Worm (Caenorhabditis elegans) whole organism, late embryonic: ENCODE data around the gene cids-1.

ENCODE experiments used
- Y22D7AL.16 ChIP-seq: sonication (generic microtip); optimal IDR thresholded peaks from 2 replicates; lab custom pipeline; 2016; ENCODE audit warnings: missing genetic modification characterization, missing compliant biosample characterization
- ama-1 ChIP-seq: fragments of 150-350 bp; optimal IDR thresholded peaks from 2 replicates; lab custom pipeline; 2014
- ceh-18 ChIP-seq: sonication (generic microtip); optimal IDR thresholded peaks from 2 replicates; lab custom pipeline; 2016; ENCODE audit warnings: missing genetic modification characterization, missing compliant biosample characterization
- ceh-22 ChIP-seq: sonication (generic microtip); optimal IDR thresholded peaks from 2 replicates; lab custom pipeline; 2017; ENCODE audit warnings: missing biosample characterization, missing genetic modification characterization
- ceh-24 ChIP-seq: sonication (generic microtip); optimal IDR thresholded peaks from 2 replicates; lab custom pipeline; 2016; ENCODE audit warnings: mild to moderate bottlenecking, missing genetic modification characterization, missing compliant biosample characterization
- ceh-30 ChIP-seq: fragments of 150-350 bp; optimal IDR thresholded peaks from 2 replicates; lab custom pipeline; 2014; ENCODE audit warnings: missing biosample characterization, missing genetic modification characterization
- ceh-9 ChIP-seq: sonication (generic microtip); optimal IDR thresholded peaks from 2 replicates; lab custom pipeline; 2016; ENCODE audit warnings: mild to moderate bottlenecking, missing genetic modification characterization, inconsistent platforms, missing compliant biosample characterization
- dmd-4 ChIP-seq: sonication (generic microtip); optimal IDR thresholded peaks from 2 replicates; lab custom pipeline; 2016; ENCODE audit warnings: borderline replicate concordance, missing genetic modification characterization, missing compliant biosample characterization
- elt-2 ChIP-seq: sonication (generic microtip); optimal IDR thresholded peaks from 2 replicates; lab custom pipeline; 2016; ENCODE audit warnings: missing genetic modification reagents, missing genetic modification characterization, missing compliant biosample characterization
- elt-4 ChIP-seq: sonication (generic microtip); optimal IDR thresholded peaks from 2 replicates; lab custom pipeline; 2016; ENCODE audit warnings: missing genetic modification characterization, missing compliant biosample characterization
- ets-4 ChIP-seq: sonication (generic microtip); optimal IDR thresholded peaks from 2 replicates; lab custom pipeline; 2016; ENCODE audit warnings: missing genetic modification characterization, missing compliant biosample characterization
- fax-1 ChIP-seq: sonication (generic microtip); optimal IDR thresholded peaks from 2 replicates; lab custom pipeline; 2016; ENCODE audit warnings: missing genotype, missing genetic modification characterization, missing compliant biosample characterization
- fkh-6 ChIP-seq: sonication (generic microtip); optimal IDR thresholded peaks from 2 replicates; lab custom pipeline; 2016; ENCODE audit warnings: missing genetic modification characterization, missing compliant biosample characterization
- gmeb-2 ChIP-seq: sonication (generic microtip); optimal IDR thresholded peaks from 2 replicates; lab custom pipeline; 2016; ENCODE audit warnings: missing genetic modification characterization, inconsistent platforms, missing compliant biosample characterization
- hlh-15 ChIP-seq: sonication (generic microtip); optimal IDR thresholded peaks from 2 replicates; lab custom pipeline; 2016; ENCODE audit warnings: missing genetic modification characterization, missing compliant biosample characterization
- hlh-30 ChIP-seq: sonication (generic microtip); optimal IDR thresholded peaks from 2 replicates; lab custom pipeline; 2017; ENCODE audit warnings: antibody characterized with exemption, missing genetic modification characterization, missing compliant biosample characterization; ENCODE audit not compliant: insufficient read depth
- hlh-6 ChIP-seq: sonication (generic microtip); optimal IDR thresholded peaks from 2 replicates; lab custom pipeline; 2016; ENCODE audit warnings: missing genotype, missing genetic modification characterization, missing compliant biosample characterization
- hlh-8 ChIP-seq: sonication (generic microtip); optimal IDR thresholded peaks from 2 replicates; lab custom pipeline; 2016; ENCODE audit warnings: missing genotype, missing genetic modification characterization, missing compliant biosample characterization
- lim-6 ChIP-seq: sonication (generic microtip); optimal IDR thresholded peaks from 2 replicates; lab custom pipeline; 2016; ENCODE audit warnings: missing genetic modification characterization, missing compliant biosample characterization
- lin-11 ChIP-seq: fragments of 200-800 bp; sonication (Bioruptor generic); optimal IDR thresholded peaks from 2 replicates; lab custom pipeline; 2018; ENCODE audit warnings: mild to moderate bottlenecking, missing genetic modification characterization, missing compliant biosample characterization
- madf-2 ChIP-seq: sonication (generic microtip); optimal IDR thresholded peaks from 2 replicates; lab custom pipeline; 2017; ENCODE audit warnings: missing genetic modification characterization, missing compliant biosample characterization
- nhr-232 ChIP-seq: sonication (generic microtip); optimal IDR thresholded peaks from 2 replicates; lab custom pipeline; 2016; ENCODE audit warnings: missing genetic modification characterization, missing compliant biosample characterization
- pat-9 ChIP-seq: fragments of 200-800 bp; sonication (Bioruptor generic); optimal IDR thresholded peaks from 2 replicates; lab custom pipeline; 2018; ENCODE audit warnings: mild to moderate bottlenecking, missing genetic modification characterization, moderate library complexity, missing compliant biosample characterization
- pha-2 ChIP-seq: sonication (generic microtip); optimal IDR thresholded peaks from 2 replicates; lab custom pipeline; 2017; ENCODE audit warnings: mild to moderate bottlenecking, missing genetic modification characterization, missing compliant biosample characterization
- pqm-1 ChIP-seq: sonication (generic microtip); optimal IDR thresholded peaks from 2 replicates; lab custom pipeline; 2016; ENCODE audit warnings: missing genetic modification characterization, missing compliant biosample characterization
- pros-1 ChIP-seq: fragments of 150-350 bp; optimal IDR thresholded peaks from 2 replicates; lab custom pipeline; 2014; ENCODE audit warnings: missing biosample characterization, missing genetic modification reagents, missing genetic modification characterization
- ref-2 ChIP-seq: sonication (generic microtip); optimal IDR thresholded peaks from 2 replicates; lab custom pipeline; 2016; ENCODE audit warnings: missing genetic modification characterization, missing compliant biosample characterization
- sdc-2 ChIP-seq: sonication (generic microtip); optimal IDR thresholded peaks from 2 replicates; lab custom pipeline; 2016; ENCODE audit warnings: missing genotype, missing genetic modification characterization, missing compliant biosample characterization
- syd-9 ChIP-seq: sonication (generic microtip); optimal IDR thresholded peaks from 2 replicates; lab custom pipeline; 2016; ENCODE audit warnings: mild to moderate bottlenecking, missing genetic modification characterization, moderate library complexity, missing compliant biosample characterization
- tbx-7 ChIP-seq: sonication (generic microtip); optimal IDR thresholded peaks from 2 replicates; lab custom pipeline; 2016; ENCODE audit warnings: missing genotype, missing genetic modification characterization, missing compliant biosample characterization
- unc-42 ChIP-seq: sonication (generic microtip); optimal IDR thresholded peaks from 2 replicates; lab custom pipeline; 2016; ENCODE audit warnings: missing genotype, missing genetic modification characterization, missing compliant biosample characterization
- zip-5 ChIP-seq: sonication (generic microtip); optimal IDR thresholded peaks from 2 replicates; lab custom pipeline; 2016; ENCODE audit warnings: missing genetic modification characterization, missing compliant biosample characterization
- ztf-16 ChIP-seq: sonication (generic microtip); optimal IDR thresholded peaks from 2 replicates; lab custom pipeline; 2017; ENCODE audit warnings: missing genetic modification characterization, missing compliant biosample characterization

Gene cids-1

ce11 chrIII:8235880-8236279, 8.4 kb upstream of the cids-1 start, which contains the start of gene C02F5.5:
Gene C02F5.5 (plus strand): TSS chrIII:8236180.
- no peak for TF ChIP-seq lin-11
- no peak for TF ChIP-seq ceh-9 (tag; lab: Kevin White, UChicago)
- no peak for TF ChIP-seq fkh-6 (tag; lab: Kevin White, UChicago)
- TF ChIP-seq fax-1 (tag; lab: Kevin White, UChicago), result no peak
- no peak for TF ChIP-seq pha-2 (tag; lab: Kevin White, UChicago)
- TF ChIP-seq ama-1 (lab: Kevin White, UChicago), result no peak
- TF ChIP-seq hlh-6, result no peak
- TF ChIP-seq ceh-22 (tag; lab: Kevin White, UChicago), result no peak
- no peak for TF ChIP-seq lim-6

DNA sequence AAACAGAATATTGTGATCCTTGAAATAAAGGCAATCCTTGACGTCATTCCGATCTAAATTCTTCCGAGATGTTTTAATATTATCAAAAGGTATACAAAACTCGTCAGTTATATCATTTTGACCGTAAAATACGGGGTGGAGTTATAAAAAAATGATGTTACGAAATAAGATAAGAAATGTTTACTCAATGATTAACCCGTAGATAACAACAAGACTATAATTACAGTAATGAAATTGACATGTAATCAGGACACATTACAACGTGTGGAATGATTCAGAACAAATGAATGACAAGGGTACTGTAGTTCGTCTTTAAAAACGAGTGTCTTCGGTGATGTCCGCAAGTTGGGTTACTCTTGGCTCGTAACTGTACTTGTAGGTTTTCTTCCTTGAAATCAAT, 6.4 kb upstream of the cids-1 start, which contains the start of gene tsp-2:
Gene tsp-2, minus strand, starts transcription at position 109 of the 400 bp plus-strand sequence.
- TF ChIP-seq gmeb-2 (tag; lab: Kevin White, UChicago) (no peak), sdc-2 (no peak), elt-2 (tag; lab: Kevin White, UChicago) (peak; percentile 71)

ce11 chrIII:8239325-8239724, 4.9 kb upstream of the cids-1 start, which contains the start of gene tsp-1:
Gene tsp-1 (minus strand): TSS chrIII:8239423.
- TF ChIP-seq elt-2 (tag; lab: Kevin White, UChicago), result peak; percentile 24
- TF ChIP-seq pros-1 (tag; lab: Kevin White, UChicago), result no peak

- TF ChIP-seq ets-4 (tag; lab: Kevin White, UChicago) (no peak), elt-2 (tag; lab: Kevin White, UChicago) (peak; percentile 24)
These were observed 4.0 kb upstream of the cids-1 start for ce11 chrIII:8240247-8240646.

ce11 chrIII:8240948-8241347, 3.3 kb upstream of the cids-1 start:
- no peak for TF ChIP-seq Y22D7AL.16 (tag; lab: Kevin White, UChicago)
- TF ChIP-seq syd-9 (tag; lab: Kevin White, UChicago), result no peak
- no peak for TF ChIP-seq unc-42
- TF ChIP-seq madf-2 (tag; lab: Kevin White, UChicago), result no peak
- TF ChIP-seq fax-1 (tag; lab: Kevin White, UChicago), result no peak
- no peak for TF ChIP-seq fkh-6 (tag; lab: Kevin White, UChicago)
- TF ChIP-seq ref-2 (tag; lab: Kevin White, UChicago), result no peak
- TF ChIP-seq ceh-30 (tag; lab: Kevin White, UChicago), result no peak
- TF ChIP-seq ceh-18 (tag; lab: Kevin White, UChicago), result no peak
- TF ChIP-seq pat-9 (tag; lab: Kevin White, UChicago), result no peak
- TF ChIP-seq elt-4 (tag; lab: Kevin White, UChicago), result no peak
- TF ChIP-seq dmd-4 (tag; lab: Kevin White, UChicago), result no peak
- no peak for TF ChIP-seq hlh-8 (tag; lab: Kevin White, UChicago)
- TF ChIP-seq zip-5 (tag; lab: Kevin White, UChicago), result no peak
- TF ChIP-seq hlh-15 (tag; lab: Kevin White, UChicago), result no peak
- no peak for TF ChIP-seq tbx-7
- TF ChIP-seq ztf-16 (tag; lab: Kevin White, UChicago), result no peak
- no peak for TF ChIP-seq pqm-1
- TF ChIP-seq, all 69 proteins: peak for 0

DNA sequence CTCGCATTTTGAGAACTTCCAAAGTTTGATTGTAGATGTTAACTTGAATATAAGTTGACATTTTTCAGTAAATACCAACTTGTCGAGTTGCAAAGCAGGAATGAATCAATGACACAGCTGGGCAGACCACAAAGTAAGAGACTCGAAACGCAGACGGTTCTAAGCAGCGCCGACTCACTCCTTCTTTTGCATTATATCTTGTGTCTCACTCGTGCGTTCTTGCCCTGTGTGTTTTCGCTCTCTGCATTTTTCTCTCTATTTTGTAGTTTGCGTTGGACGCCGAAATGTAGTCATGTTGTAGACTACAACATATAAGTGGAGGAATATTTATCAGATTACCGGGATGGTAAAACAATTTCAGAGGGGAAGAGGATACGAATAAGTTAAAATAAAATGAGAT, 1.4 kb upstream of the cids-1 start, which contains the start of gene C02F5.12:
Gene C02F5.12, minus strand, starts transcription at position 221 of the 400 bp plus-strand sequence.
- peak; percentile 7 for TF ChIP-seq nhr-232 (tag; lab: Kevin White, UChicago)
- TF ChIP-seq ceh-30 (tag; lab: Kevin White, UChicago), result peak; percentile 100
- no peak for TF ChIP-seq ceh-24 (tag; lab: Kevin White, UChicago)
- TF ChIP-seq hlh-30 (tag; lab: Kevin White, UChicago), result peak; percentile 31
